Fruit fly (Drosophila melanogaster): ENCODE data around the gene crp.
A peak's percentile ranks its signal among the peaks of the same experiment; 100 is the strongest.

Gene crp

dm6 chr2L:16284306-16285299 lies 2.9 kb downstream of the crp start (continued):
- peak; percentile 45 for TF ChIP-seq CG9727 (GFP tag; optimal IDR thresholded peaks at IDR 0.05)
- peak in 1 of 2 experiments; percentile 29 for TF ChIP-seq Eip74EF (GFP tag; optimal IDR thresholded peaks at IDR 0.05)
- no peak for TF ChIP-seq C15 (GFP tag; IDR thresholded peaks at IDR 0.05)
- TF ChIP-seq Fer3 (tag; optimal IDR thresholded peaks at IDR 0.05) = peak; percentile 47
- TF ChIP-seq ssp (GFP tag; IDR thresholded peaks at IDR 0.05) = no peak
- no peak for TF ChIP-seq CG3847 (GFP tag; IDR thresholded peaks at IDR 0.05)
- no peak for TF ChIP-seq sna (GFP tag; IDR thresholded peaks at IDR 0.05; ENCODE audit: partially characterized antibody)
- TF ChIP-seq nerfin-1 (tag; optimal IDR thresholded peaks at IDR 0.05) = peak; percentile 75
- TF ChIP-seq gsb (GFP tag; IDR thresholded peaks at IDR 0.05) = no peak
- no peak for TF ChIP-seq lmd (GFP tag; IDR thresholded peaks at IDR 0.05)
- peak; percentile 48 for TF ChIP-seq CG10147 (GFP tag; optimal IDR thresholded peaks at IDR 0.05)
- TF ChIP-seq CG31441 (GFP tag; IDR thresholded peaks at IDR 0.05) = no peak
- TF ChIP-seq cg (GFP tag; optimal IDR thresholded peaks at IDR 0.05) = peak; percentile 62
- TF ChIP-seq wdn (GFP tag; IDR thresholded peaks at IDR 0.05) = no peak
- TF ChIP-seq al (GFP tag; IDR thresholded peaks at IDR 0.05) = no peak
- TF ChIP-seq CG6813 (GFP tag; optimal IDR thresholded peaks at IDR 0.05) = peak; percentile 77
- TF ChIP-seq Optix (GFP tag; IDR thresholded peaks at IDR 0.05) = no peak
- TF ChIP-seq trh (GFP tag; optimal IDR thresholded peaks at IDR 0.05) = peak; percentile 36
- TF ChIP-seq CG15073 (GFP tag; optimal IDR thresholded peaks at IDR 0.05) = peak; percentile 97
- TF ChIP-seq D (optimal IDR thresholded peaks at IDR 0.05) = no peak
- TF ChIP-seq D (GFP tag; optimal IDR thresholded peaks at IDR 0.05) = no peak
- TF ChIP-seq CG2678 (tag; optimal IDR thresholded peaks at IDR 0.05) = peak; percentile 74
- TF ChIP-seq CG10431 (GFP tag; optimal IDR thresholded peaks at IDR 0.05) = no peak
- TF ChIP-seq Side (GFP tag; optimal IDR thresholded peaks at IDR 0.05) = peak; percentile 63
- no peak for TF ChIP-seq CG16779 (GFP tag; IDR thresholded peaks at IDR 0.05)
- TF ChIP-seq bsh (GFP tag; optimal IDR thresholded peaks at IDR 0.05) = peak; percentile 30 to 33
- peak; percentile 24 for TF ChIP-seq fd96Cb (tag; optimal IDR thresholded peaks at IDR 0.05)
- TF ChIP-seq fru (optimal IDR thresholded peaks at IDR 0.05) = no peak
- TF ChIP-seq CG12942 (GFP tag; optimal IDR thresholded peaks at IDR 0.05) = peak; percentile 23
- TF ChIP-seq trem (tag; optimal IDR thresholded peaks at IDR 0.05) = no peak
- TF ChIP-seq CG8478 (optimal IDR thresholded peaks at IDR 0.05) = peak; percentile 74
- TF ChIP-seq BEAF-32 (GFP tag; optimal IDR thresholded peaks at IDR 0.05) = no peak
- no peak for TF ChIP-seq zen2 (GFP tag; IDR thresholded peaks at IDR 0.05; ENCODE audit: partially characterized antibody)
- no peak for TF ChIP-seq Atf3 (GFP tag; optimal IDR thresholded peaks at IDR 0.05)
- no peak for TF ChIP-seq Tbp (GFP tag; optimal IDR thresholded peaks at IDR 0.05)
- TF ChIP-seq CG11093 (GFP tag; IDR thresholded peaks at IDR 0.05) = no peak
- no peak for TF ChIP-seq salm (tag; optimal IDR thresholded peaks at IDR 0.05)
- peak; percentile 21 for TF ChIP-seq phol (tag; optimal IDR thresholded peaks at IDR 0.05)
- no peak for TF ChIP-seq ham (GFP tag; IDR thresholded peaks at IDR 0.05)
- peak; percentile 31 for TF ChIP-seq Dad (GFP tag; optimal IDR thresholded peaks at IDR 0.05)
- TF ChIP-seq CG9437 (GFP tag; optimal IDR thresholded peaks at IDR 0.05) = no peak
- TF ChIP-seq gce (GFP tag; IDR thresholded peaks at IDR 0.05) = no peak
- TF ChIP-seq hth (optimal IDR thresholded peaks at IDR 0.05) = no peak
- TF ChIP-seq sim (GFP tag; IDR thresholded peaks at IDR 0.05) = no peak
- TF ChIP-seq H15 (GFP tag; IDR thresholded peaks at IDR 0.05) = no peak
- no peak for TF ChIP-seq p53 (GFP tag; optimal IDR thresholded peaks at IDR 0.05)
- TF ChIP-seq fd3F (GFP tag; optimal IDR thresholded peaks at IDR 0.05) = no peak
- TF ChIP-seq Lpt (GFP tag; optimal IDR thresholded peaks at IDR 0.05) = no peak
- no peak for TF ChIP-seq seq (GFP tag; IDR thresholded peaks at IDR 0.05)
- TF ChIP-seq nom (GFP tag; optimal IDR thresholded peaks at IDR 0.05) = peak; percentile 84

Data from whole organism, embryonic.